Fruit fly (Drosophila melanogaster): ENCODE results near the gene CG6153.

DNA sequence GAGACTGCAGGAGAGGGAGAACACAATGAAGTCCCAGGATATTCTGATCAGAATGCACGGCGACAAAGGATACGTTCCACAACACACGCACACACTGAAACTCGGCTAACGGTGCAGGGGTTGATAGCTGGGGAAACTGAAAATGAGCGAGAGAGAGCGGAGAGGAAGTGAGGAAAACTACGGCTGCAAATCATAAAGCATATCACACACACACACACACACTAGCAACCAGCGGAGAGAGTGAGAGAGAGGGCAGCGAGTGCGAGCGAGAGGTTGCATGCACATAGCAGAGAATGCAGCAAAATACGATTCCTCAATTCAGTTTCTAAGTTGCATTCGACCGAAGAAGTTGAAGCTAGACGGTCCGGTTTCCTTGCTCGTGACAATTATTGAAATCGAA, 14.5 kb upstream of the CG6153 start:
- no peak for TF ChIP-seq psq (optimal IDR thresholded peaks at IDR 0.05)
- no peak for TF ChIP-seq h (optimal IDR thresholded peaks at IDR 0.05)
- no peak for TF ChIP-seq insv (optimal IDR thresholded peaks at IDR 0.05)

Measured in Kc167 (cell line).